Worm (Caenorhabditis elegans): ENCODE data around the gene rpac-19.

ce11 chrIII:9614211-9614610 lies 15.5 kb downstream of the rpac-19 start, which contains the start of the genes pri-1 and F58A4.6:
- no peak for TF ChIP-seq lir-3 (tag; optimal IDR thresholded peaks at IDR 0.05)
- TF ChIP-seq aha-1 (tag) = peak; percentile 20
- TF ChIP-seq skn-1 (tag; optimal IDR thresholded peaks at IDR 0.05) = no peak
- no peak for TF ChIP-seq ama-1 (optimal IDR thresholded peaks at IDR 0.05)

Measured in whole organism, L4 larva.